Worm (Caenorhabditis elegans): Measurements from ENCODE around the gene clc-19.
A peak's percentile ranks its signal among the peaks of the same experiment; 100 is the strongest.

Gene clc-19

DNA sequence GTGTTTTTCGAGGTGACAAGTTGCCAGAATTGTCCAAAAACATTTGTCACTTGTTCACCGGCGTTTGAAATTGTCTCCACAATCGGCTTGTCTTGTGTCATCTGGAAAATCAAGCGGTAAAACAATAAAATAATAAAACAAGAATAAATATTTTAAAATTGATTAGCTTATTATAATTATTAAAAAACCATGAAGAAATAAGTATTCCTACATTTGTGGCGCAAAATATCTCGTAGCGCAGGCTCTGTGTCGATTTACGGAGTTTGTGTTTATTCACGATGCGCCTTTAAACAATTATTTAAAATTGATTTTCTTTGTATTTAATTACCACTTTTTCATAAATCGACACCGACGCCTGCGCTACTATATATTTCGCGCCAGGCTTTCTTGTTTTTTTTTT lies 21.1 kb downstream of the clc-19 start, which contains the start of gene moma-1:
Gene moma-1 (minus strand): TSS at position 101 of the 400 bp plus-strand sequence.
- TF ChIP-seq pros-1 (tag; optimal IDR thresholded peaks at IDR 0.05) (no peak), hlh-15 (tag; optimal IDR thresholded peaks at IDR 0.05) (no peak), T23F11.4 (GFP tag; optimal IDR thresholded peaks at IDR 0.05) (no peak), pha-2 (tag; optimal IDR thresholded peaks at IDR 0.05) (no peak), Y22D7AL.16 (tag; optimal IDR thresholded peaks at IDR 0.05) (no peak), unc-3 (GFP tag; conservative IDR thresholded peaks at IDR 0.05) (no peak), unc-3 (tag; optimal IDR thresholded peaks at IDR 0.05) (no peak), ceh-31 (tag; optimal IDR thresholded peaks at IDR 0.05) (no peak), K09A11.1 (tag; optimal IDR thresholded peaks at IDR 0.05; ENCODE audit: insufficient read depth) (no peak), pag-3 (tag; optimal IDR thresholded peaks at IDR 0.05; ENCODE audit: borderline replicate concordance) (no peak), mec-3 (tag; optimal IDR thresholded peaks at IDR 0.05; ENCODE audit: borderline replicate concordance) (no peak), npax-4 (tag; optimal IDR thresholded peaks at IDR 0.05) (no peak), pat-9 (tag; optimal IDR thresholded peaks at IDR 0.05) (no peak)

DNA sequence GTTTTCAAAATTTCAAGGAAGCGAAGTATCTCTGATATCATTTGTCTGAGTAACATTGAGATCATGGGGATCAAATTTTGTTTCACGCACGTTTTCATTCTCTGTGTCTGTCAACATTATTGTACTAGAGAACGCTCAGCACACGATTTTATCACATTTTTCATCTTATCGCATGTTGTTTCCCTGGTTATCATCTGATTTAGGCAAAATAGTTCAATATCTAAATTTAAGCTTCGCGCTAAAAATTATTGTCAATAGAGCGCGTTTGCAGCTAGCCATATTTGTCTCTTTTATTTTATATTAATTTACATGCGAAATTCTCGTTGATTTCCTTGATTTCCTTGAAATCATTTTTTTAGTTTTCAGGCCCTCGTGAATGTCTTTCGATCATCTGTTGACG lies 27.9 kb downstream of the clc-19 start, which contains the start of gene K02F3.2:
Gene K02F3.2 (plus strand): TSS at position 357 of the 400 bp plus-strand sequence.
- TF ChIP-seq elt-2 (tag; optimal IDR thresholded peaks at IDR 0.05) (peak; percentile 73), ttx-3 (tag; optimal IDR thresholded peaks at IDR 0.05) (no peak), pax-1 (tag; optimal IDR thresholded peaks at IDR 0.05) (peak; percentile 17), pag-3 (tag; optimal IDR thresholded peaks at IDR 0.05; ENCODE audit: borderline replicate concordance) (no peak)

DNA sequence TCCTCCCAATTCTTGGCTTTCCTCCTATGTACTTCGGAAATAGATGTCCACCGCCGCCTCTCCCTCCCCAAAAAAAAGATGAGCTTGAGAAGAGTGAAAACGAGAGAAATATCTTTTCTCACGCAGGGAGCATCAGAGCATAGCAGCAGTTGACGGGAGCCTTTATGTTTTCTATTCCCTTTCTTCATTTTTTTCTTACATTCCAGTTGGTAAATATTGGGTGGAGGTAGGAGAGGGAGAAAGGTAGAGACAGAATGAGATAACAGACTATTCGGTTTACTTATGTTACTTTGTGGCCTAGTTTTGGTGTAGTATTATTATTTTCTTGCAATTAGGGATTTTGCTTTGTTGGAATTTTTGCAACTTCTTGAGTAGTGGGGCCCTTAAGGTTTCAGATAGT lies 28.8 kb downstream of the clc-19 start:
- TF ChIP-seq gmeb-2 (tag; optimal IDR thresholded peaks at IDR 0.05), result no peak
- TF ChIP-seq pag-3 (tag; optimal IDR thresholded peaks at IDR 0.05; ENCODE audit: borderline replicate concordance), result no peak
- TF ChIP-seq unc-86 (tag; optimal IDR thresholded peaks at IDR 0.05), result no peak
- no peak for TF ChIP-seq hlh-15 (tag; optimal IDR thresholded peaks at IDR 0.05)
- no peak for TF ChIP-seq hlh-13 (GFP tag; optimal IDR thresholded peaks at IDR 0.05)
- TF ChIP-seq pha-4 (tag; optimal IDR thresholded peaks at IDR 0.05), result no peak
- no peak for TF ChIP-seq mec-3 (tag; optimal IDR thresholded peaks at IDR 0.05; ENCODE audit: borderline replicate concordance)

DNA sequence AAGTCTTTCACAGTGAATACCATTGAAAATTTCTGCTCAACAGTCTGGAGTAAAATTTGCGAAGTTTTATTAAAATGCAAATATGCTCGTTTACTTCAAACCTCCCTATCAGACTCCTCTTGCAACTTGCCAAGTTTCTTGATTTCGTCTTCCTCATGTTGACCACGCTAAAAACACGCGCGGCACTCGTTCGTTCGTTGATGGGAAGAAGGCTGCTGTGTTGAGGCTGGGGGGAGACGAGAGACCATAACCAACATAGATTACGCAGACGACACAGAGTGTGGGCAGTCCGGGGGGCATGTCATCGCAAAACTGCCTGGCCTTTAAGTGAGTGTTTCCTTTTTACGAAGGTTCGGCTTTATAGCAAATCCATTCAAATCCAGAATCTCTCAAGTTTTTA lies 29.4 kb downstream of the clc-19 start:
- peak; percentile 31 for TF ChIP-seq nfya-1 (tag; optimal IDR thresholded peaks at IDR 0.05)
- TF ChIP-seq odd-2 (tag; optimal IDR thresholded peaks at IDR 0.05), result no peak
- TF ChIP-seq sox-2 (GFP tag; IDR thresholded peaks at IDR 0.05), result no peak
- TF ChIP-seq fkh-6 (tag; optimal IDR thresholded peaks at IDR 0.05), result peak; percentile 16

- TF ChIP-seq Y22D7AL.16 (tag; optimal IDR thresholded peaks at IDR 0.05) (no peak), unc-86 (tag; optimal IDR thresholded peaks at IDR 0.05) (no peak), unc-3 (GFP tag; conservative IDR thresholded peaks at IDR 0.05) (no peak), unc-3 (tag; optimal IDR thresholded peaks at IDR 0.05) (no peak), mec-3 (tag; optimal IDR thresholded peaks at IDR 0.05; ENCODE audit: borderline replicate concordance) (no peak), fax-1 (tag; optimal IDR thresholded peaks at IDR 0.05) (no peak), nfya-1 (tag; optimal IDR thresholded peaks at IDR 0.05) (no peak), elt-2 (tag; optimal IDR thresholded peaks at IDR 0.05) (no peak), hlh-8 (tag; optimal IDR thresholded peaks at IDR 0.05) (no peak), pat-9 (tag; optimal IDR thresholded peaks at IDR 0.05) (no peak), lim-6 (tag; optimal IDR thresholded peaks at IDR 0.05) (no peak), ceh-34 (tag; optimal IDR thresholded peaks at IDR 0.05) (no peak), che-1 (tag; optimal IDR thresholded peaks at IDR 0.05) (no peak), hlh-13 (GFP tag; optimal IDR thresholded peaks at IDR 0.05) (no peak), pax-1 (tag; optimal IDR thresholded peaks at IDR 0.05) (no peak), ceh-19 (GFP tag; optimal IDR thresholded peaks at IDR 0.05) (no peak), hlh-15 (tag; optimal IDR thresholded peaks at IDR 0.05) (no peak), ref-2 (tag; optimal IDR thresholded peaks at IDR 0.05) (no peak)
These were observed 30.7 kb downstream of the clc-19 start, which contains the start of gene far-8 for ce11 chrIII:842630-843029. Gene far-8, plus strand, starts transcription at chrIII:842930.

DNA sequence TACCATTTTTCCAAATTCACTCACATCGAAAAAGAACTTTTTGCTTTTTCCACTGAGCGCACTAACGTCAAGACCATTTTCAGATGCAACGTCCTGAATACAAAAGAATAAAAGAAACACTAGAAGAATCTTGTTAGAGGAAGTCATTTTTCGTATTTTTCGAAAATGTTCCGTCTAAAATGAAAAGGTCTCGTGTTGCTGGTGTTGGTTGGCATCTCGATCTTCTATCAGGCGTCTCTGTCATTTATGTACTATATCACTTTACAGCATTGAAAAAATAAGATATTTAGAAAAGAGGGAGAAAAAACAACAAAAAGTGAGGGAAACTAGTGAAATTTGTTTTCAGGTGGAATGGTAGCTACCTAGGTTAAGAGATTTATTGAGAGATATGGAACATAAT lies 32.2 kb downstream of the clc-19 start, which contains the start of gene K02F3.9:
Gene K02F3.9 (minus strand): TSS at position 190 of the 400 bp plus-strand sequence.
- TF ChIP-seq ceh-31 (tag; optimal IDR thresholded peaks at IDR 0.05), result no peak
- TF ChIP-seq unc-55 (GFP tag; optimal IDR thresholded peaks at IDR 0.05), result no peak
- TF ChIP-seq sox-2 (GFP tag; IDR thresholded peaks at IDR 0.05), result no peak
- no peak for TF ChIP-seq ceh-34 (tag; optimal IDR thresholded peaks at IDR 0.05)
- no peak for TF ChIP-seq hlh-30 (tag; optimal IDR thresholded peaks at IDR 0.05; ENCODE audit: insufficient read depth)
- no peak for TF ChIP-seq fax-1 (tag; optimal IDR thresholded peaks at IDR 0.05)
- TF ChIP-seq dve-1 (tag; optimal IDR thresholded peaks at IDR 0.05), result no peak
- no peak for TF ChIP-seq unc-42 (tag; optimal IDR thresholded peaks at IDR 0.05)
- no peak for TF ChIP-seq madf-2 (tag; optimal IDR thresholded peaks at IDR 0.05)
- TF ChIP-seq nfya-1 (tag; optimal IDR thresholded peaks at IDR 0.05), result no peak
- TF ChIP-seq hlh-8 (tag; optimal IDR thresholded peaks at IDR 0.05), result no peak
- TF ChIP-seq pqm-1 (tag; optimal IDR thresholded peaks at IDR 0.05), result no peak
